Worm (Caenorhabditis elegans) whole organism, L4 larva: ENCODE measurements around the gene scl-1.

ENCODE experiments used
- ama-1 ChIP-seq: fragments of 150-350 bp; optimal IDR thresholded peaks from 2 replicates; lab custom pipeline; 2014; ENCODE audit warnings: inconsistent platforms, mixed read lengths
- ceh-62 ChIP-seq: sonication (generic microtip); optimal IDR thresholded peaks from 2 replicates; lab custom pipeline; 2017; ENCODE audit warnings: missing biosample characterization, missing genetic modification characterization
- daf-16 ChIP-seq, 3 experiments: sonication (generic microtip); optimal IDR thresholded peaks; 2 replicates each; lab custom pipeline; 2016 to 2017; ENCODE audit warnings: missing genetic modification characterization in 3 of 3, missing genetic modification reagents in 3 of 3, mild to moderate bottlenecking in 2 of 3, missing compliant biosample characterization in 2 of 3, missing biosample characterization in 1 of 3, moderate library complexity in 1 of 3
- daf-8 ChIP-seq: fragments of 200-800 bp; sonication (Bioruptor generic); IDR thresholded peaks from 2 replicates; pipeline ENCODE4 v1.3.6; 2022; ENCODE audit warnings: missing genetic modification characterization, missing compliant biosample characterization
- fos-1 ChIP-seq: fragments of 150-350 bp; optimal IDR thresholded peaks from 2 replicates; lab custom pipeline; 2014; ENCODE audit warnings: missing biosample characterization, missing genetic modification characterization
- lin-29 ChIP-seq: fragments of 200-800 bp; sonication (Bioruptor generic); IDR thresholded peaks from 2 replicates; pipeline ENCODE4 v1.3.6; 2022; ENCODE audit warnings: missing genetic modification reagents, missing genetic modification characterization, missing compliant biosample characterization
- lin-39 ChIP-seq: fragments of 150-350 bp; optimal IDR thresholded peaks from 2 replicates; lab custom pipeline; 2014; ENCODE audit warnings: missing biosample characterization, missing genetic modification reagents, missing genetic modification characterization
- lir-3 ChIP-seq: sonication (generic microtip); optimal IDR thresholded peaks from 2 replicates; lab custom pipeline; 2016; ENCODE audit warnings: mild to moderate bottlenecking, missing genetic modification characterization, missing compliant biosample characterization
- nhr-76 ChIP-seq: fragments of 150-350 bp; optimal IDR thresholded peaks from 2 replicates; lab custom pipeline; 2014; ENCODE audit warnings: missing biosample characterization, missing genetic modification characterization
- pha-4 ChIP-seq, 2 experiments: fragments of 150-350 bp in 1 of 2; fragments of 200-800 bp in 1 of 2; sonication (Bioruptor generic) in 1 of 2; IDR thresholded peaks in 1 of 2; optimal IDR thresholded peaks in 1 of 2; 2 replicates each; pipeline versions ENCODE4 v1.3.6 to Lab custom; 2014 to 2022; ENCODE audit warnings: missing genetic modification characterization in 2 of 2, missing genetic modification reagents in 2 of 2, missing biosample characterization in 1 of 2, missing compliant biosample characterization in 1 of 2
- pqm-1 ChIP-seq: sonication (generic microtip); optimal IDR thresholded peaks from 2 replicates; lab custom pipeline; 2017; ENCODE audit warnings: missing biosample characterization, missing genetic modification characterization
- snpc-4 ChIP-seq: fragments of 150-350 bp; optimal IDR thresholded peaks from 2 replicates; lab custom pipeline; 2014; ENCODE audit warnings: missing biosample characterization, missing genetic modification characterization
- unc-62 ChIP-seq, 3 experiments: fragments of 150-350 bp in 1 of 3; sonication (generic microtip); optimal IDR thresholded peaks in 2 of 3; peaks in 1 of 3; 1 replicate in 1 of 3; 2 replicates in 2 of 3; lab custom pipeline; 2014 to 2017; ENCODE audit warnings: missing biosample characterization in 3 of 3, missing genetic modification characterization in 3 of 3, missing genetic modification reagents in 3 of 3, missing genotype in 1 of 3
- zfp-2 ChIP-seq: sonication (generic microtip); optimal IDR thresholded peaks from 2 replicates; lab custom pipeline; 2016; ENCODE audit warnings: mild to moderate bottlenecking, missing genetic modification characterization, missing compliant biosample characterization

DNA sequence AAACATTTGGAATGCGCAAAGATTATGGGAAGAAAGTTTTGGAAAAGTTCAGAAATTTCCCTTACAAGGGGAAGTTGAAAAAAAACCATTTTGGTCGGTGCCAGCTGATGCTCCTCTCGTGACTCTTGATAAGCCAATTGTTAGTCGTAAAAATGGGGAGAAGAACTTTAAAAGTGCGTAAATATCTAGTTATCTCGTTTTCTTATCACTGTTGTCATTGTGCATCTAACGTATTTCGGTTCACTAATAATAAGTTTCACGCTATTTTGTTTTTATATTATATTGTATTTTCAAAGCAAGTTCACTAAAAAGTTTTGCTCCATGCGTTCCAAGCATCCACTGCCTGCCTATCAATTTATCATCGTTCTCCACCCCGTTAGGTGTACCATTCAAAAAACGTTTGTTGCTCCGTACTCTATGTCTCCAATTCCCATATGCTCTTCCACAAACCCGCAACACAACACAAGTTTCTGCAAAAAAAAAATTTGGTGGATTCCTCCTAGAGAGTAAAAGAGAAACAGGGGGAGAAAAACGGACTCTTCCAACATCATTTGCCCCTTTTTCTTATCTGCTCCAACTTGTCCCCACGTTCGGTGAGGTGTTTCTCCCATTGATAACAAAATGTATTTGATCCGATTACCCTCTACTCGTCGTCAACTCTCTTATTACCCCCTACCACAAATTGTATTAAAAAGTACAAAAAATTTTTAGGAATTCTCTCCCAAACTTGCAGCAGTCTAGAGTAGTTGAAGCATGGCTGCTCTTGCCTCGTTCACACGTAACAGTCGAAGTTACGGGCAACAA, 47.5 kb upstream of the scl-1 start, which contains the start of gene mbk-2:
- TF ChIP-seq zfp-2 (tag; lab: Kevin White, UChicago) (no peak), lir-3 (tag; lab: Kevin White, UChicago) (no peak), ceh-62 (no peak), lin-39 (tag; lab: Kevin White, UChicago) (no peak), lin-29 (no peak), ama-1 (lab: Kevin White, UChicago) (no peak), snpc-4 (tag; lab: Kevin White, UChicago) (no peak), unc-62 (GFP tag; optimal IDR thresholded peaks at IDR 0.05 in 1 of 2; lab: Kevin White, UChicago) (no peak), unc-62 (tag; optimal IDR thresholded peaks at IDR 0.05; lab: Kevin White, UChicago) (no peak), daf-8 (no peak), pqm-1 (tag; lab: Kevin White, UChicago) (peak; percentile 38), pha-4 (GFP tag; IDR thresholded peaks at IDR 0.05; lab: Robert Waterston, UW) (no peak), pha-4 (tag; optimal IDR thresholded peaks at IDR 0.05; lab: Kevin White, UChicago) (no peak), fos-1 (tag; lab: Kevin White, UChicago) (no peak), daf-16 (GFP tag; optimal IDR thresholded peaks at IDR 0.05; lab: Kevin White, UChicago) (no peak), daf-16 (tag; optimal IDR thresholded peaks at IDR 0.05; lab: Kevin White, UChicago) (peak; percentile 76), nhr-76 (tag; lab: Kevin White, UChicago) (no peak)
